Fruit fly (Drosophila melanogaster): Measurements from ENCODE around the gene CG43292.

The CG43292 gene

DNA sequence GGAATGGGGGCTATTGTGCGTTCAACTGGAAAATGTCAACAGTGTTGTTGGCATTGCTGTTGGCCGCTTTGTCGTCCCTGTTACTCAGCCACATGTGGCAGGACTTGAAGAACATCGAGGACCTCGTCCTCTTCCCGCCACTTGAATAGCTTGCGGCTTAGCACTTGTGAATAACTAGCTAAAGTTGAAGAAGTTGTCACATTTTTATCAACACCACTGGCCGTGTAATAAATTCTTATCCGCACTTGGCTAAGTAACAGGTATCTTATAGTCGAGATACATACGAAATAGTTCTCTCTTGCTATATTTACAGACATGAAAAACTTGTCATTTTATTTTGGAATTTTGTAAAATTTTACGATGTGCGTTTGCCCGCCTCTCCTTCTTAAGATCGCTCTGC lies at the start of gene CG43292:
CG43292 (plus strand) TSS at position 301 of the 400 bp plus-strand sequence.
- TF ChIP-seq CG8478 (optimal IDR thresholded peaks at IDR 0.05) (no peak), CTCF (optimal IDR thresholded peaks at IDR 0.05) (no peak)

DNA sequence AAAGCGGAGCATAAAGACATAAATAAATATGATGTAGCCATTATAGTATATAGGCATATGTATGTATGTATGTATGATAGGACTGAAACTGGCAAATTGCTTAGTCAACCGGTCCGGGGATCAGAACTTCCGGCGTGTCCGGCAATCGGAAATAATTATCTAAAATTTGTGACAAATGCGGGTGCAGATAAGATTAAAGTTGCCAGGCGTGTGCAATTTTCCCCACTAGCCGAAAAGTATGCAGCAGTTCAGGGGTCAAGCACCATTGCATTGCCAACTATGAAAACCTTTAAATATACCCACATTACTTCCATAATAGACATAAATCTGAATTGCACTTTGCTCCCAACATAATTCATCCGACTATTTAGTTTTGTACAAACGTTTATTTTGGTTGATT lies 43.1 kb upstream of the CG43292 start:
- TF ChIP-seq CG8478 (optimal IDR thresholded peaks at IDR 0.05) (no peak), CTCF (optimal IDR thresholded peaks at IDR 0.05) (no peak)

DNA sequence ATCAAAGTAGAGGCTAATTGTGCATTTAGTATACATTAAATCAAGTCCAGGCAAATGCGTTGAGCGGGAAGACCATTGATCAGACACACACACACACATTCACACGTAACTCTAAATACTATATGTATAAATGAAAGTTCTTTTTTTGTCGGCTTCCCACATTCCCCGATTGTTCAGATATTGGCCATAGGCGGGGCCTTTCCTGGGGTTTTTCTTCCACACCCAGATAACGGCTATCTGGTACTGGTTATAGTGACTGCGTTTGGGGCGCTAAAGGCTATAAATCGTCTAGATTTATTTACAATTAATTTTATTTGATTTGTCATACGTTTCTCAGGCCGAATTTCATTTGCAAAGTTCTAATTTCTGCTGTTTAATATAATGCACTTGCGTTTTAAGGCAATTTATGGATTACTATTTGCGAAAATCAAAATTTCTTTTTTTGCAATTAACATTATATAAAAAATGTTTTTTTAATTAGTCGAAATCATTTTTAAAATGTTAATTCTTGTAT lies 42.5 kb upstream of the CG43292 start:
- no peak for TF ChIP-seq CTCF (optimal IDR thresholded peaks at IDR 0.05)
- TF ChIP-seq CG8478 (optimal IDR thresholded peaks at IDR 0.05), result no peak

DNA sequence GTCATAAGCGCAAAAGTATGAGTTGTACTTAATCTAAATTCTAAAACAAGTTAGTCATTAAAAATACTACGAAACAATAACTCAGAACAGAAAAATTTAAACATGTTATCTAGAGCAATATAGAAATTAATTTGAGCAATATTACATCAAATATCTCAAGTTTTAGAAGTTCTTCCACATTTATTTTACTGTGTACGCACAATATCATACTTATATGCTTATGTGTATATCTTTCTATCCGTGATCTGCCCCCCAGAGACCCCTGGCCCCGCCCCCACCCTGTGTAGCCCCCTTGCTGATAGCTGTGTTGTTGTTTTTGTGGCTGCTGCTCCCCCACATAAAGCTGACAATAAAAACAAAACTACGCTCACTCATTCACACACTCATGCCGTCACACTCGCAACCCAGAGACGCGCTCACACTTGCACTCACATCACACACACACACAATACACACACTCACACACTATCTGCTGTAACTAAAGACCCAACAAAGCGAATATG lies 42.0 kb upstream of the CG43292 start:
- no peak for TF ChIP-seq CG8478 (optimal IDR thresholded peaks at IDR 0.05)
- no peak for TF ChIP-seq CTCF (optimal IDR thresholded peaks at IDR 0.05)

DNA sequence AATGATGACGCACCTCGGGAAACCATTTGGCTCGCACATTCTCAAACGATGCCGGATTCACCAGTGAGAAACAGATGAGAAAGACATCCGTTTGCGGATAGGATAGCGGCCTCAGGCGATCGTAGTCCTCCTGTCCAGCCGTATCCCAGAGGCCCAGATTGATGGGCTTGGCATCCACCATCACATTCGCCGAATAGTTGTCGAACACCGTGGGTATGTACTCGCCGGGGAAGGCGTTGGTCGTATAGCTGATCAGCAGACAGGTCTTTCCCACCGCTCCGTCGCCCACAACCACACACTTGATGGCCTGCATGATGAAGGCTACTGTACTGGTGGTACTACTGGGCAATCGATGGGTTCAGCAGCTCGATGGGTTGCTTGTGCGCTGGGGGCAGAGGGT lies 41.2 kb upstream of the CG43292 start:
- TF ChIP-seq CTCF (optimal IDR thresholded peaks at IDR 0.05), result no peak
- no peak for TF ChIP-seq CG8478 (optimal IDR thresholded peaks at IDR 0.05)

DNA sequence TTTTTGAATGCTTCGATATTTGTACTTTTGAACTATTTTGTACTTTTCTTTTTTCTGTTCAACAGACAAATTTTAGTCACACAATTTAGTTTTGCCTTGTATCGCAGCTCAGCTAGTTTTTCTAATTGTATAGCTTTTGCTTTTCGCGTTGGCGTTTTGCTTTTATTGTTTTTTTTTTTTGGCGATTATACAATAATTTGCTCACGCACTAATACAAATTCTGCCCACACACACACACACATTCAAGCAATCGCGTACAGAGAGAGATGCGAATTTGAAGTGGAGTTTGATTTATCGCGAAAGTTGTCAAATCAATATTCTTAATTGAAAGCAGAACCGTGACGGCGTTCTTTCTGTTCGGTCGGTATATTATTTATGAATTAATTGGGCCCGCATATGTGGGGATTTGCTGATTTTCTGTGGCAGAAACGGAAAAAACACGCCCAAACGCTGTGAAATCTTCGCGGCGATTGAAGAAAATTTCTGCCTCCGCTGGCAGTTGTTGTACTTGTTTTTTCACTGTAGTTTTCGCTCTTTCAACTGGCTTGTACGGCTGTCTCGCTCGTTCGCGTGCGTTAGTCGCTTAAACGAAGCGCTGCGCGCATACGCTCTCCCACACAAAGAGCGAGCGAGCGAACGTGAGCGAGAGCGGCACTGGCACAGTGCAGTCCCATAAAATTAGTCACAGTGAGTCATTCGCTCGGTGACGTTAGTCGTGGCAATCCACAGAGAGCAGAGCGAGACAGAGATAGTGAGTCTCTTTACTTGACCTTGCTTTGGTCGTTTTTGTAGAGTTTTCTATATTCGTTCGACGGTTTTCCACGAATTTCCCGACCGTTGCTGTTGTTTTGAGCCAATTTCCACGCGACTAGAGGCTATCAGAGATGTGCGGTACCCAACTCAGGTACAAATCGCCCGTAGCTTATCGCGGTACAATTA lies 40.4 kb upstream of the CG43292 start, which contains the start of gene Rac2:
Rac2 (minus strand) TSS at position 476 of the 939 bp plus-strand sequence.
- TF ChIP-seq CTCF (optimal IDR thresholded peaks at IDR 0.05), result no peak
- no peak for TF ChIP-seq CG8478 (optimal IDR thresholded peaks at IDR 0.05)

DNA sequence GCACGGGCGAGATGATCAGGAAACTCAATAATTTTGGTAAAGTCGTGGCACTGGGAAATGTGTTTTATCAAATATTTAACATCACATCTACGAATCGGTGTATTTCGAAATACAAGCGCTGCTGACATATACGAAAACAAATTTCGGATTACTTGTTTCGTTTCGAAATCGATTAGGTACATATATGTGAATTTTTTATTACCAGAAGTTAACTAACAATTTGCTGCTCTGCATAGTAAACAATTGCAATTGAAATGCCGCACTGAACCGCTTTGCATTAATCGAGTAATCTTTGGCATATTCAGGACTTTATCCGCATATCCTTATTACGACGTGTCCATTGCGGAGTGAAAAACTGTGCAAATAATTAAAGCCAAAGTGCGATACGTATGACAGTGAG lies 38.0 kb upstream of the CG43292 start, which contains the start of gene CG14835:
CG14835 (minus strand) TSS at position 101 of the 400 bp plus-strand sequence.
- TF ChIP-seq CG8478 (optimal IDR thresholded peaks at IDR 0.05), result no peak

DNA sequence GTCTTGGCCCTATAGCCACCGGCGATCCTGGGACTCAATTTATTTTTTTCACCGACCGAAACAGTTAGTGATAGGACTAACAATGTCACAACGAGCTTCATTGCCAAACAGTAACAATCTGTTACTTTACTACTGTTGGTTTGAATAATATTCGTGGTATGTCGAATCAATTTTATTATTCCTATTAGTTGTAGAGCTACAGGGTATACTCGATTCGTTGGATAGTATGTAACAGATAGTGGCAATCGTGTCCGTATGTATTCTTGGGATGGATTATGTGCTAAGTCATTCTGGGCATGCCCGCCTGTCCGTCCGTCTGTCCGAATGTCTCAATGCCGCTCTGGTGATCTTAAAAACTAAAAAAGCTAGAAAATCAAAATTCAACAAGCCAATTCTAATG lies 36.1 kb upstream of the CG43292 start, which contains the start of gene sphinx1:
sphinx1 (minus strand) TSS at position 101 of the 400 bp plus-strand sequence.
- TF ChIP-seq CG8478 (optimal IDR thresholded peaks at IDR 0.05) (no peak), CTCF (optimal IDR thresholded peaks at IDR 0.05) (no peak)

DNA sequence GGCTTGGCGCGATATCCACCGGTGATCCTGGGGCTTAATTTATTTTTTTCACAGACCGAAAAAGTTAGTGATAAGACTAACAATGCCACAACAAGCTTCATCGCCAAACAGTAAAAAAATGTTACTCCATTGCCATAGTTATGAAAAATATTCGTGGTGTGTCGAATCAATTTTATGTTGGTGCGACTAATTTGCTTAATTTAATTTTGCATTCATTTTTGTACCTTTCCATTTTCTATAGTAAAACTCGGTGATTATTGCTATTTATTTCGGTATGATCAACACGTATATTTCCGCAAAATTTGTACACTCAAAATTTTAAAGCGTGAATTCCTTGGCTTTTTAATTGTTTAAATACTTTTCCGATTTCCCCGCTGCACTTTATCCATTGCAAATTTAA lies 34.7 kb upstream of the CG43292 start, which contains the start of gene sphinx2:
sphinx2 (minus strand) TSS at position 101 of the 400 bp plus-strand sequence.
- TF ChIP-seq CG8478 (optimal IDR thresholded peaks at IDR 0.05) (no peak), CTCF (optimal IDR thresholded peaks at IDR 0.05) (no peak)

DNA sequence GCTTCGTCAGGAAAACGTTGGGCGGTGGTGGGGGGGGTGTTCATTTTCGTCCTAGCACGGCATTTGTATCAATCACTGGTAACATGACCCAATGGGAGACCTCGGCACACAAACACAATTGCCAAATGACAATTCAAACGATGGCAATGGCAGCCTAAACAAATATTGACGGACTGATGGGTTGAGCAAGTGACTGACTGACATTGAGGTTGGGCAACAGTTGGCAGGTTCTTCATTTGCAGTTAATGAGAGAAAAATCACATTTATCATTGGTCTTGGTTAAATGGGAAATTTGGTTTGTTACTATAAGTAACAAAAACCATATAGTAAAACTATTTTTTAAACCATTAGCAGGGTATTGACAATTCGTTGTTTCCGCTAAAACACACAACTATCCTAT lies 26.3 kb upstream of the CG43292 start:
- TF ChIP-seq CTCF (optimal IDR thresholded peaks at IDR 0.05), result no peak
- no peak for TF ChIP-seq CG8478 (optimal IDR thresholded peaks at IDR 0.05)

DNA sequence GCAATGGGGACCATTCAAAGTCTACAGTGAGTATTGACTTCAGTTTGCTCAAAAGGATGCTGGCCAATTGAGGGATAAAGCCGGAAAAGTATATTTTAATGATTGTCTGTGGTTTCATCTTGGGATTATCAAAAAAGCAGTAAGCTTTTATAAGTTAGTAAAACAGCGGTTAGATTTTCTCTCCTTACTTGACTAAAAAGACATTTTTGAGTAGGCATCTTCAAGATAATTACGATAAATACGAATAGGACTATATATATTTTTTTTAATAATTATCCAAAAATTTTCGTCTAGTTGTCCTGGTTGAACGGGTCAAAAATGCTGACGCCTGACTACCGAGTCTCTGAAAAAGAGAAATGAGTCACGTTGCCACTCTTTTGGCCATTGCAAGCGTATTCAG lies 24.8 kb upstream of the CG43292 start, which contains the start of gene CG33278:
CG33278 (plus strand) TSS at position 301 of the 400 bp plus-strand sequence.
- TF ChIP-seq CG8478 (optimal IDR thresholded peaks at IDR 0.05), result no peak
- no peak for TF ChIP-seq CTCF (optimal IDR thresholded peaks at IDR 0.05)

DNA sequence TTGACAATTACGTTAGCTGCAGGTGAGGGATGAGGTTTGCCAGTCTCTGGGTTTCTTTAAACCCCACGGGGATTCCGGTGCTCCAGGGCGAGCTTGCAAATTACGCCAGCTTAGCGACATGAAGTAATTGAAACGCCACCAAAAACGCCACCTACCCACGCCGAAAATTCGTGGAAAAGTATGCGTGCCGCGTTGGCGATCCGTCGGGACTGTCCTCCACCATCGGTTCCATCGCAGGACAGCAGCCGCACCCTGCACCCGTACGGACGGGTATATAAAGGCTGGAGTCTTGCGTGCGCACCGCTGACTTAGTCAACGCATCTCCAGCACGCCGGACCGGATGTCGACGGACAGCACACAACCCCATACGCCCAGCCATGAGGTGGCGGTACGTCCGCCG lies 19.5 kb upstream of the CG43292 start, which contains the start of gene ppk26:
ppk26 (plus strand) TSS at position 301 of the 400 bp plus-strand sequence.
- TF ChIP-seq CTCF (optimal IDR thresholded peaks at IDR 0.05) (no peak), CG8478 (optimal IDR thresholded peaks at IDR 0.05) (no peak)

DNA sequence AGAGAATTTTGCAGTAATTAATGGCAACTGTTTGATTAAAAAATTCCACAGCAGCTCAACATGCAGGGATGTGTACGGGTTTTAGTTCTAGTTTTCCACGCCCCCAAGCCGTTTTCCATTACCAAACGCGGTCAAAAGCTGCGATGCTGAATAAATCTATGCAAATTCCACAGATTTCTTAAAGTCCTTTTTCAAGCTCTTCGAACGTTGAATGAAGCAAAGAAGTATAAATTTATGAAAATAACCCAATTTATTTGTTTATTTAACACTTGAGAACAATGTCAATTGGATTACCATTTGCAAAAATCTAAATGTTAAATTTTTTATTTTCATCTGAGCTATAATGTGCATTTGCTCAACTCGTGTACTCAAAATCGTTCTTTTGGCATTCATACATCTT lies 10.2 kb upstream of the CG43292 start, which contains the start of the genes CG42660, CG42661 and Tsp66A:
CG42660 (plus strand) TSS at position 301 of the 400 bp plus-strand sequence.
CG42661 (plus strand) TSS at position 301 of the 400 bp plus-strand sequence.
Tsp66A (plus strand) TSS at position 301 of the 400 bp plus-strand sequence.
- no peak for TF ChIP-seq CTCF (optimal IDR thresholded peaks at IDR 0.05)
- no peak for TF ChIP-seq CG8478 (optimal IDR thresholded peaks at IDR 0.05)

DNA sequence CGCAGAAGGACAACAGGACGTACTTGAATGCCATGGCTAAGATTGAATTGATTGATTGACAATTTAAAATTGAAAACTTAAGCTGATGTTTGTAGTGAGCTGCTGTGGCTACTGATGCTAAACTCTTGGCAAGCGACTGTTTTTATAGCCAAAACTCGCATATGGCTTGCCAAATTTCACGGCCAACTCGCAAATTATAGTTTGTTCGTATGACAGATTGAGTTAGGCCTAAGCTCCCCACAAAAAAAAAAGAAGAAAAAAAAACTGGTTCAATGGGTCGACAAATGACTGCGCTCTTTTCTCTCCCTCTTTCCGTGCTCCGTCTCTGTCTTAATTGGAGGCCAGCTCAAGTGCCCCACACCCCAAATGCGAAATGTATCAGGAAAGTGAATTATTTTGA lies 5.2 kb upstream of the CG43292 start, which contains the start of gene CG8543:
CG8543 (minus strand) TSS at position 101 of the 400 bp plus-strand sequence.
- TF ChIP-seq CG8478 (optimal IDR thresholded peaks at IDR 0.05) (no peak), CTCF (optimal IDR thresholded peaks at IDR 0.05) (no peak)

DNA sequence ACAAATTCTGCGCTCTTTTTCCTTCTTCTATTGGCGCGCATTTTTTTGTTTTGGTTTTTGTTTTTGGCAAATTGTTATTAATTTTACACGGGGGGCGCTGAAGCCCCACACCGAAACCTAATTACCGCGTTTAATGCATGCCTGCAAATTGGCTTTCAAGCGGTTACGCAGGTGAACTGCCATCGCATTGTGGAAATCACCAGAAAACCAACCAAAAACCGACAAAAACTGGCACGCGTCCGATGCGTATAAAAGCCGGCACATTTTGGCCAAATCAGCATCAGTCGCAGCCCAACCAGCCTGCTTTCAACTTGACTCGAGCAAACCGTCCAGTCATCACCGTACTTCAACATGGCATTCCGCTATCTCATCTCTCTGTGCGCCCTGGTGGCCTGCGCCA lies 4.1 kb upstream of the CG43292 start, which contains the start of gene CG8541:
CG8541 (plus strand) TSS at position 301 of the 400 bp plus-strand sequence.
- TF ChIP-seq CTCF (optimal IDR thresholded peaks at IDR 0.05) (no peak), CG8478 (optimal IDR thresholded peaks at IDR 0.05) (no peak)
